Fruit fly (Drosophila melanogaster) S2 (cell line): ENCODE data around the gene can.

Source experiments
- CG8478 ChIP-seq: fragments of >200 bp; optimal IDR thresholded peaks from 2 replicates; lab custom pipeline; 2018
- CTCF ChIP-seq, 2 experiments: fragments of >200 bp; optimal IDR thresholded peaks; 2 replicates each; lab custom pipeline; 2018

DNA sequence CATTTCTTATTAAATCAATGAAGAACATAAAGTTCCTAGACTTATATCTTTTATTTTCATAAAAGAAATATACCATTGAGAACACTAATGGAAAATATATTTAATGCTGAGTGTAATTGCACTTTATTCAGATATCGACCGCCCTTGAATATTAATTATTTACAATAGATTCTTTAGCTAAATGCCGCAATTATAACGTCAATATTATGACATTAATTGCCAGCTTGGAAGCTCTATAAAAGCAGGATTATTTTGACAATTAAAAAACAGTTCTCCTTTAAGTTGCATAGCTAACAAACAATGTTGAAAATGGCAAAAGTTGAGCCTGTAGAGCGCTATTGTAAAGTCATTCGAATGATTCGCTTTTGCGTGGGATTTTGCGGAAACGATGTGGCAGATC is 6.0 kb upstream of the can start, which contains the start of gene Or67d:
- TF ChIP-seq CTCF (optimal IDR thresholded peaks at IDR 0.05; lab: Kevin White, UChicago), result no peak
- no peak for TF ChIP-seq CG8478
